Worm (Caenorhabditis elegans): ENCODE results near the gene ZK355.3.

Gene ZK355.3

DNA sequence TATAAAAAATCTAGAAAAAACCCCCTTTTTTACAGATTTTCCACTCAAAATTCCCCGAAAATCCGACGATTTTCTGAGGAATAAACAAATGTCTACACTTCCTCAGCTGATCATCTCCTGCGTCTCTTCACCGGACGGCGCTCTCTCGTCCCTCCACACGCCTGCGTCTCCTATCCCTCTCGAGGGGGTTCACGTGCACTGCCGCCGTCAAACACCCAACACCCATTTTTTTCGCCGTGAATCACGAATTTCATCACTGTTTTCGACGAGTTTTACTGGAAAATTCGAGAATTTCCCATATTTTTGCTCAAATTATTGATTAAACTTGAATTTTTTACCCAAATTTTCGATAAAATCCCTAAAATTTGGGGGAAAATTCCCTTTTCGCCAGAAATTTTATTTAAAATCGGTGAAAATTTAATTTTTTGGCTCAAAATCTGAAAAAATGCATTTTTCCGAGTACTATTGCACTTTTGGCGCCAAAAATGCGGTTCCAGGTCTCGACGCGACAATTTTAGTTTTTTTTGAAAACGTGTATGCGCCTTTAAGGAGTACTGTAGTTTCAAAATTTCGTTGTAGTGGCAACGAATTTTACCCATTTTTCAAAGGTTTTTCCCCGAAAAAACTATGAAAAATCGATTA is 6.5 kb downstream of the ZK355.3 start (continued):
- peak; percentile 28 for TF ChIP-seq fkh-10 (GFP tag; optimal IDR thresholded peaks at IDR 0.05)
- no peak for TF ChIP-seq ZK337.2 (GFP tag; IDR thresholded peaks at IDR 0.05)
- TF ChIP-seq dmd-8 (GFP tag; IDR thresholded peaks at IDR 0.05): no peak
- no peak for TF ChIP-seq F44E2.7 (GFP tag; IDR thresholded peaks at IDR 0.05)
- TF ChIP-seq nhr-25 (tag; optimal IDR thresholded peaks at IDR 0.05; ENCODE audit: borderline replicate concordance, insufficient read depth): no peak
- no peak for TF ChIP-seq spr-3 (GFP tag; optimal IDR thresholded peaks at IDR 0.05)
- peak; percentile 83 for TF ChIP-seq mdt-29 (GFP tag; IDR thresholded peaks at IDR 0.05)
- no peak for TF ChIP-seq zip-2 (tag; optimal IDR thresholded peaks at IDR 0.05)
- TF ChIP-seq unc-39 (tag; optimal IDR thresholded peaks at IDR 0.05): no peak
- no peak for TF ChIP-seq T20F7.1 (GFP tag; optimal IDR thresholded peaks at IDR 0.05)
- TF ChIP-seq ces-1 (GFP tag; optimal IDR thresholded peaks at IDR 0.05): no peak
- TF ChIP-seq nhr-42 (GFP tag; IDR thresholded peaks at IDR 0.05): no peak
- peak; percentile 54 for TF ChIP-seq mxl-3 (GFP tag; optimal IDR thresholded peaks at IDR 0.05)
- peak in 1 of 2 experiments; percentile 55 for TF ChIP-seq lsy-2 (tag; optimal IDR thresholded peaks at IDR 0.05)
- no peak for TF ChIP-seq saeg-2 (GFP tag; IDR thresholded peaks at IDR 0.05)
- TF ChIP-seq nhr-41 (GFP tag; IDR thresholded peaks at IDR 0.05): no peak
- TF ChIP-seq ceh-28 (tag; optimal IDR thresholded peaks at IDR 0.05): no peak
- no peak for TF ChIP-seq nhr-76 (tag; optimal IDR thresholded peaks at IDR 0.05)
- no peak for TF ChIP-seq attf-4 (tag; optimal IDR thresholded peaks at IDR 0.05)
- no peak for TF ChIP-seq F37D6.2 (tag; optimal IDR thresholded peaks at IDR 0.05)
- no peak for TF ChIP-seq D1046.2 (GFP tag; IDR thresholded peaks at IDR 0.05)
- peak; percentile 64 for TF ChIP-seq unc-130 (GFP tag; optimal IDR thresholded peaks at IDR 0.05)
- TF ChIP-seq F10B5.3 (tag; optimal IDR thresholded peaks at IDR 0.05): peak; percentile 18
- TF ChIP-seq lin-13 (GFP tag; optimal IDR thresholded peaks at IDR 0.05): peak; percentile 30
- peak; percentile 59 for TF ChIP-seq dve-1 (tag; optimal IDR thresholded peaks at IDR 0.05; ENCODE audit: insufficient read depth)
- peak; percentile 50; the same call in 1 of the 2 replicates for TF ChIP-seq lin-1 (GFP tag; IDR thresholded peaks at IDR 0.05)
- TF ChIP-seq tag-97 (GFP tag; IDR thresholded peaks at IDR 0.05): 0 out of 2 replicates have a peak, but pooled peaks have one; percentile 15
- TF ChIP-seq ZK546.5 (tag; optimal IDR thresholded peaks at IDR 0.05): no peak
- TF ChIP-seq duxl-1 (tag; optimal IDR thresholded peaks at IDR 0.05; ENCODE audit: poor library complexity): peak; percentile 43
- no peak for TF ChIP-seq lin-29 (GFP tag; IDR thresholded peaks at IDR 0.05)
- no peak for TF ChIP-seq snpc-1.2 (GFP tag; IDR thresholded peaks at IDR 0.05)
- TF ChIP-seq aha-1 (tag): peak; percentile 26
- TF ChIP-seq nhr-77 (tag; optimal IDR thresholded peaks at IDR 0.05): no peak
- no peak for TF ChIP-seq gei-8 (GFP tag; optimal IDR thresholded peaks at IDR 0.05)
- TF ChIP-seq ctbp-1 (GFP tag; IDR thresholded peaks at IDR 0.05): no peak
- TF ChIP-seq nhr-102 (tag; optimal IDR thresholded peaks at IDR 0.05): no peak
- TF ChIP-seq hlh-11 (tag; optimal IDR thresholded peaks at IDR 0.05): peak; percentile 95
- peak; percentile 56; the same call in 1 of the 2 replicates for TF ChIP-seq egl-43 (GFP tag; IDR thresholded peaks at IDR 0.05)
- TF ChIP-seq fos-1 (tag; optimal IDR thresholded peaks at IDR 0.05): no peak
- TF ChIP-seq egl-27 (tag; optimal IDR thresholded peaks at IDR 0.05): no peak
- TF ChIP-seq nhr-28 (tag; optimal IDR thresholded peaks at IDR 0.05): peak; percentile 14
- TF ChIP-seq set-16 (GFP tag; IDR thresholded peaks at IDR 0.05): no peak
- TF ChIP-seq cey-2 (tag; optimal IDR thresholded peaks at IDR 0.05; ENCODE audit: borderline replicate concordance, insufficient read depth): no peak
- TF ChIP-seq nhr-6 (tag; optimal IDR thresholded peaks at IDR 0.05): no peak
- TF ChIP-seq unc-62 (GFP tag; optimal IDR thresholded peaks at IDR 0.05 in 1 of 2): peak in 1 of 2 experiments; percentile 87
- TF ChIP-seq unc-62 (tag; optimal IDR thresholded peaks at IDR 0.05): no peak
- TF ChIP-seq rbr-2 (tag; optimal IDR thresholded peaks at IDR 0.05): no peak
- TF ChIP-seq T26A8.4 (GFP tag; IDR thresholded peaks at IDR 0.05): 0 out of 2 replicates have a peak, but pooled peaks have one; percentile 11
- TF ChIP-seq madf-5 (GFP tag; IDR thresholded peaks at IDR 0.05): no peak
- peak; percentile 53 for TF ChIP-seq php-3 (GFP tag; IDR thresholded peaks at IDR 0.05)
- TF ChIP-seq sdz-12 (GFP tag; optimal IDR thresholded peaks at IDR 0.05): no peak
